Fruit fly (Drosophila melanogaster) whole organism: ENCODE measurements around the gene Gdh.

Source experiments
- CG8478 ChIP-seq: fragments of >200 bp; optimal IDR thresholded peaks from 2 replicates; lab custom pipeline; 2018; ENCODE audit warnings: inconsistent platforms
- Dll ChIP-seq: fragments of >200 bp; optimal IDR thresholded peaks from 2 replicates; lab custom pipeline; 2017
- EcR ChIP-seq, 2 experiments: fragments of >200 bp; optimal IDR thresholded peaks; 2 replicates each; lab custom pipeline; 2017; ENCODE audit warnings: missing biosample characterization in 2 of 2, missing genetic modification characterization in 2 of 2, missing genetic modification reagents in 2 of 2
- pan ChIP-seq: fragments of >200 bp; optimal IDR thresholded peaks from 2 replicates; lab custom pipeline; 2017
- psq ChIP-seq: fragments of >200 bp; optimal IDR thresholded peaks from 2 replicates; lab custom pipeline; 2017
- usp ChIP-seq: fragments of >200 bp; optimal IDR thresholded peaks from 2 replicates; lab custom pipeline; 2017; ENCODE audit warnings: missing biosample characterization, missing genetic modification characterization, mixed read lengths

- TF ChIP-seq EcR (GFP tag; optimal IDR thresholded peaks at IDR 0.05; lab: Kevin White, UChicago), result no peak
- no peak for TF ChIP-seq usp
- no peak for TF ChIP-seq psq (lab: Kevin White, UChicago)
- TF ChIP-seq pan (lab: Kevin White, UChicago), result no peak
- no peak for TF ChIP-seq Dll
- TF ChIP-seq CG8478 (lab: Kevin White, UChicago), result no peak
Observed at dm6 chr3R:23939921-23940839, 2.7 kb downstream of the Gdh start.
